Comparison of ENCODE assay signal across 4 worm cellular contexts in the genomic region with DNA sequence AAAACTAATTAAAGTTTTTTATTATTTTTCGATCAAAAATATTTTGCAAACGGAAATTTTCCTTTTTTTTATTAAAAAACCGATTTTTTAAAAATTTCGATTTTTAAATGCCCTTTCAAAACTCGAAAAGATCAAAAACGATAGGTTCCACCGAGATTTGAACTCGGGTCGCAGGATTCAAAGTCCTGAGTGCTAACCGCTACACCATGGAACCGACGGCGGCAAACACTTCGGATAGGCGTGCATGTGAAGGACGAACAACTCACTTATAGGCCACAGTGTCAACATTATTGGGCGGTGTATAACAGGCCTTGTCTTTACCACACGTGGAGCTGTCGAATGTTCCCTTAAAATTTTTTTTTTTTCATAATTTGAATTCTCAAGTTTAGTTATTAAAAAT.
TF ChIP-seq lines count a peak whose summit lies in the region.

No protein-coding gene starts in this region.

TF ChIP-seq in whole organism, L2 larva, 48 proteins besides CTCF, POLR2A, EP300 and RAD21:
- TF ChIP-seq nhr-237 (tag; optimal IDR thresholded peaks at IDR 0.05; lab: Kevin White, UChicago) (no peak), lsy-2 (tag; optimal IDR thresholded peaks at IDR 0.05; lab: Kevin White, UChicago) (peak in 1 of 2 experiments; percentile 37), nhr-12 (tag; optimal IDR thresholded peaks at IDR 0.05; lab: Kevin White, UChicago) (no peak), sma-3 (GFP tag; optimal IDR thresholded peaks at IDR 0.05; lab: Kevin White, UChicago) (peak; percentile 20), ceh-16 (tag; optimal IDR thresholded peaks at IDR 0.05; lab: Kevin White, UChicago) (no peak), dmd-4 (tag; optimal IDR thresholded peaks at IDR 0.05; lab: Kevin White, UChicago) (no peak), nhr-129 (tag; optimal IDR thresholded peaks at IDR 0.05; lab: Kevin White, UChicago) (peak; percentile 59), ztf-11 (tag; optimal IDR thresholded peaks at IDR 0.05; lab: Kevin White, UChicago) (no peak), crh-2 (tag; optimal IDR thresholded peaks at IDR 0.05; lab: Kevin White, UChicago) (no peak), gmeb-1 (tag; optimal IDR thresholded peaks at IDR 0.05; lab: Kevin White, UChicago) (peak; percentile 14), unc-55 (GFP tag; optimal IDR thresholded peaks at IDR 0.05; lab: Kevin White, UChicago) (peak; percentile 1)

TF ChIP-seq in whole organism, L4 larva, 104 proteins besides CTCF, POLR2A, EP300 and RAD21 (continues in another document):
- no peak for TF ChIP-seq nhr-41 (GFP tag; IDR thresholded peaks at IDR 0.05; lab: Robert Waterston, UW)
- TF ChIP-seq mep-1 (tag; optimal IDR thresholded peaks at IDR 0.05; lab: Kevin White, UChicago), result peak; percentile 28
- TF ChIP-seq ceh-20 (GFP tag; IDR thresholded peaks at IDR 0.05; lab: Robert Waterston, UW), result no peak
- TF ChIP-seq daf-19 (GFP tag; conservative IDR thresholded peaks at IDR 0.05; lab: Robert Waterston, UW), result no peak
- 0 out of 2 replicates have a peak, but pooled peaks have one; percentile 27 for TF ChIP-seq madf-9 (GFP tag; conservative IDR thresholded peaks at IDR 0.05; lab: Robert Waterston, UW)
- TF ChIP-seq pha-4 (GFP tag; IDR thresholded peaks at IDR 0.05; lab: Robert Waterston, UW), result peak; percentile 46; the same call in 1 of the 2 replicates
- TF ChIP-seq pha-4 (tag; optimal IDR thresholded peaks at IDR 0.05; lab: Kevin White, UChicago), result no peak
- TF ChIP-seq aha-1 (tag; lab: Kevin White, UChicago), result peak; percentile 54
- TF ChIP-seq nhr-6 (tag; optimal IDR thresholded peaks at IDR 0.05; lab: Kevin White, UChicago), result peak; percentile 9
- TF ChIP-seq F49E8.2 (tag; optimal IDR thresholded peaks at IDR 0.05; lab: Kevin White, UChicago; ENCODE audit: borderline replicate concordance), result no peak
- peak; percentile 19; the same call in 1 of the 2 replicates for TF ChIP-seq php-3 (GFP tag; IDR thresholded peaks at IDR 0.05; lab: Robert Waterston, UW)
- TF ChIP-seq vab-7 (GFP tag; IDR thresholded peaks at IDR 0.05; lab: Robert Waterston, UW), result 0 out of 2 replicates have a peak, but pooled peaks have one; percentile 47
- peak; percentile 58 for TF ChIP-seq nhr-77 (tag; optimal IDR thresholded peaks at IDR 0.05; lab: Kevin White, UChicago)
- no peak for TF ChIP-seq daf-16 (GFP tag; optimal IDR thresholded peaks at IDR 0.05; lab: Kevin White, UChicago)
- TF ChIP-seq daf-16 (tag; optimal IDR thresholded peaks at IDR 0.05; lab: Kevin White, UChicago), result peak; percentile 64
- TF ChIP-seq mes-2 (tag; optimal IDR thresholded peaks at IDR 0.05; lab: Kevin White, UChicago; ENCODE audit: poor library complexity, severe bottlenecking), result peak; percentile 71
- TF ChIP-seq gei-8 (GFP tag; optimal IDR thresholded peaks at IDR 0.05; lab: Kevin White, UChicago), result no peak
- peak; percentile 28 for TF ChIP-seq hlh-30 (tag; optimal IDR thresholded peaks at IDR 0.05; lab: Kevin White, UChicago; ENCODE audit: insufficient read depth)
- TF ChIP-seq saeg-2 (GFP tag; IDR thresholded peaks at IDR 0.05; lab: Robert Waterston, UW), result no peak
- TF ChIP-seq dve-1 (tag; optimal IDR thresholded peaks at IDR 0.05; lab: Kevin White, UChicago; ENCODE audit: insufficient read depth), result peak; percentile 31
- TF ChIP-seq ztf-7 (tag; optimal IDR thresholded peaks at IDR 0.05; lab: Kevin White, UChicago), result no peak
- no peak for TF ChIP-seq pqm-1 (tag; optimal IDR thresholded peaks at IDR 0.05; lab: Kevin White, UChicago)
- TF ChIP-seq mxl-2 (GFP tag; conservative IDR thresholded peaks at IDR 0.05; lab: Robert Waterston, UW), result no peak
- 0 out of 4 replicates have a peak, but pooled peaks of 1 of the 2 experiments have one; percentile 20 for TF ChIP-seq madf-5 (GFP tag; IDR thresholded peaks at IDR 0.05; lab: Robert Waterston, UW)

TF ChIP-seq in whole organism, late embryonic, 69 proteins besides CTCF, POLR2A, EP300 and RAD21:
- peak; percentile 24 for TF ChIP-seq K09A11.1 (tag; optimal IDR thresholded peaks at IDR 0.05; lab: Kevin White, UChicago; ENCODE audit: insufficient read depth)
- peak; percentile 25 for TF ChIP-seq che-1 (tag; optimal IDR thresholded peaks at IDR 0.05; lab: Kevin White, UChicago)
- no peak for TF ChIP-seq Y22D7AL.16 (tag; optimal IDR thresholded peaks at IDR 0.05; lab: Kevin White, UChicago)
- peak; percentile 6 for TF ChIP-seq C38D4.7 (GFP tag; optimal IDR thresholded peaks at IDR 0.05; lab: Kevin White, UChicago)
- TF ChIP-seq ceh-24 (tag; optimal IDR thresholded peaks at IDR 0.05; lab: Kevin White, UChicago), result no peak
- no peak for TF ChIP-seq unc-42 (tag; optimal IDR thresholded peaks at IDR 0.05; lab: Kevin White, UChicago)
- TF ChIP-seq ceh-31 (tag; optimal IDR thresholded peaks at IDR 0.05; lab: Kevin White, UChicago), result no peak

TF ChIP-seq in whole organism, mixed stage, embryonic, 35 proteins besides CTCF, POLR2A, EP300 and RAD21:
- TF ChIP-seq tbx-8 (GFP tag; optimal IDR thresholded peaks at IDR 0.05; lab: Kevin White, UChicago) (no peak), sem-2 (GFP tag; optimal IDR thresholded peaks at IDR 0.05; lab: Kevin White, UChicago) (no peak), M03D4.4 (tag; optimal IDR thresholded peaks at IDR 0.05; lab: Kevin White, UChicago) (peak; percentile 20), cnd-1 (tag; optimal IDR thresholded peaks at IDR 0.05; lab: Kevin White, UChicago) (peak; percentile 30), lin-13 (tag; optimal IDR thresholded peaks at IDR 0.05; lab: Kevin White, UChicago) (no peak), ceh-83 (GFP tag; optimal IDR thresholded peaks at IDR 0.05; lab: Kevin White, UChicago) (peak; percentile 18), nhr-2 (tag; optimal IDR thresholded peaks at IDR 0.05; lab: Kevin White, UChicago) (peak; percentile 6), sptf-1 (tag; optimal IDR thresholded peaks at IDR 0.05; lab: Kevin White, UChicago) (no peak), drap-1 (GFP tag; optimal IDR thresholded peaks at IDR 0.05; lab: Kevin White, UChicago) (peak; percentile 10), lin-32 (GFP tag; optimal IDR thresholded peaks at IDR 0.05; lab: Kevin White, UChicago) (no peak), unc-62 (GFP tag; optimal IDR thresholded peaks at IDR 0.05; lab: Kevin White, UChicago) (no peak), nhr-237 (tag; optimal IDR thresholded peaks at IDR 0.05; lab: Kevin White, UChicago) (no peak), unc-120 (tag; optimal IDR thresholded peaks at IDR 0.05; lab: Kevin White, UChicago; ENCODE audit: poor library complexity, severe bottlenecking) (no peak)
